Worm (Caenorhabditis elegans) whole organism, L4 larva: ENCODE results near the gene dct-6.
A peak's percentile ranks its signal among the peaks of the same experiment; 100 is the strongest.

Experiments
- F26F4.8 ChIP-seq: fragments of 200-800 bp; sonication (Bioruptor generic); conservative IDR thresholded peaks from 2 replicates; pipeline ENCODE4 v1.3.6; 2022; ENCODE audit warnings: missing genetic modification characterization, missing compliant biosample characterization
- F37D6.2 ChIP-seq: sonication (generic microtip); optimal IDR thresholded peaks from 2 replicates; lab custom pipeline; 2016; ENCODE audit warnings: mild to moderate bottlenecking, missing genetic modification characterization, missing compliant biosample characterization
- ZK546.5 ChIP-seq, 2 experiments: sonication (generic microtip); optimal IDR thresholded peaks; 2 replicates each; lab custom pipeline; 2017; ENCODE audit warnings: missing biosample characterization in 2 of 2, missing genetic modification characterization in 2 of 2
- aha-1 ChIP-seq: fragments of 150-350 bp; peaks from one replicate; lab custom pipeline; 2014; ENCODE audit warnings: missing biosample characterization, missing genetic modification characterization
- ceh-82 ChIP-seq: sonication (generic microtip); optimal IDR thresholded peaks from 2 replicates; lab custom pipeline; 2017; ENCODE audit warnings: missing biosample characterization, missing genetic modification characterization
- ctbp-1 ChIP-seq: fragments of 200-800 bp; sonication (Bioruptor generic); IDR thresholded peaks from 2 replicates; pipeline ENCODE4 v1.3.6; 2022; ENCODE audit warnings: missing genetic modification reagents, missing genetic modification characterization, missing compliant biosample characterization
- daf-12 ChIP-seq: fragments of 150-350 bp; optimal IDR thresholded peaks from 2 replicates; lab custom pipeline; 2014; ENCODE audit warnings: missing biosample characterization, missing genetic modification reagents, missing genetic modification characterization
- daf-16 ChIP-seq, 3 experiments: sonication (generic microtip); optimal IDR thresholded peaks; 2 replicates each; lab custom pipeline; 2016 to 2017; ENCODE audit warnings: missing genetic modification characterization in 3 of 3, missing genetic modification reagents in 3 of 3, mild to moderate bottlenecking in 2 of 3, missing compliant biosample characterization in 2 of 3, missing biosample characterization in 1 of 3, moderate library complexity in 1 of 3
- dmd-8 ChIP-seq: fragments of 200-800 bp; sonication (Bioruptor generic); IDR thresholded peaks from 2 replicates; pipeline ENCODE4 v1.3.6; 2022; ENCODE audit warnings: missing genetic modification characterization, missing compliant biosample characterization
- dpl-1 ChIP-seq: fragments of 150-350 bp; optimal IDR thresholded peaks from 2 replicates; lab custom pipeline; 2014; ENCODE audit warnings: missing biosample characterization, missing genetic modification reagents, missing genetic modification characterization
- fkh-10 ChIP-seq: fragments of 150-350 bp; optimal IDR thresholded peaks from 2 replicates; lab custom pipeline; 2014; ENCODE audit warnings: missing biosample characterization, missing genetic modification reagents, missing genetic modification characterization
- hlh-11 ChIP-seq: fragments of 200-800 bp; sonication (Bioruptor generic); optimal IDR thresholded peaks from 2 replicates; lab custom pipeline; 2018; ENCODE audit warnings: mild to moderate bottlenecking, missing genetic modification characterization, missing compliant biosample characterization
- hlh-30 ChIP-seq: sonication (generic microtip); optimal IDR thresholded peaks from 2 replicates; lab custom pipeline; 2017; ENCODE audit warnings: antibody characterized with exemption, mild to moderate bottlenecking, missing genetic modification characterization, missing compliant biosample characterization; ENCODE audit not compliant: insufficient read depth
- hmg-1.1 ChIP-seq: fragments of 200-800 bp; sonication (Bioruptor generic); IDR thresholded peaks from 2 replicates; pipeline ENCODE4 v1.3.6; 2022; ENCODE audit warnings: missing genetic modification reagents, missing genetic modification characterization, missing compliant biosample characterization
- lin-29 ChIP-seq: fragments of 200-800 bp; sonication (Bioruptor generic); IDR thresholded peaks from 2 replicates; pipeline ENCODE4 v1.3.6; 2022; ENCODE audit warnings: missing genetic modification reagents, missing genetic modification characterization, missing compliant biosample characterization
- lin-39 ChIP-seq: fragments of 150-350 bp; optimal IDR thresholded peaks from 2 replicates; lab custom pipeline; 2014; ENCODE audit warnings: missing biosample characterization, missing genetic modification reagents, missing genetic modification characterization
- lsy-2 ChIP-seq, 2 experiments: fragments of 150-350 bp in 1 of 2; sonication (generic microtip) in 1 of 2; optimal IDR thresholded peaks; 2 replicates each; lab custom pipeline; 2014 to 2017; ENCODE audit warnings: missing biosample characterization in 2 of 2, missing genetic modification characterization in 2 of 2
- mdl-1 ChIP-seq, 2 experiments: fragments of 150-350 bp in 1 of 2; sonication (generic microtip) in 1 of 2; optimal IDR thresholded peaks; 2 replicates each; lab custom pipeline; 2014 to 2017; ENCODE audit warnings: missing biosample characterization in 2 of 2, missing genetic modification characterization in 2 of 2
- mdt-29 ChIP-seq: fragments of 200-800 bp; sonication (Bioruptor generic); IDR thresholded peaks from 2 replicates; pipeline ENCODE4 v1.3.6; 2022; ENCODE audit warnings: missing genetic modification reagents, missing genetic modification characterization, missing compliant biosample characterization
- mep-1 ChIP-seq: fragments of 150-350 bp; sonication (generic microtip); optimal IDR thresholded peaks from 3 replicates; lab custom pipeline; 2014; ENCODE audit warnings: missing biosample characterization, missing genetic modification characterization
- nhr-77 ChIP-seq: fragments of 150-350 bp; optimal IDR thresholded peaks from 2 replicates; lab custom pipeline; 2014; ENCODE audit warnings: missing biosample characterization, missing genetic modification characterization
- rbr-2 ChIP-seq: sonication (generic microtip); optimal IDR thresholded peaks from 2 replicates; lab custom pipeline; 2016; ENCODE audit warnings: missing genotype, missing genetic modification characterization, missing compliant biosample characterization
- set-16 ChIP-seq: fragments of 200-800 bp; sonication (Bioruptor generic); IDR thresholded peaks from 2 replicates; pipeline ENCODE4 v1.3.6; 2022; ENCODE audit warnings: missing genetic modification reagents, missing genetic modification characterization, missing compliant biosample characterization
- snpc-1.2 ChIP-seq: fragments of 200-800 bp; sonication (Bioruptor generic); IDR thresholded peaks from 2 replicates; pipeline ENCODE4 v1.3.6; 2022; ENCODE audit warnings: missing genetic modification reagents, missing genetic modification characterization, missing compliant biosample characterization
- spr-1 ChIP-seq: sonication (generic microtip); optimal IDR thresholded peaks from 2 replicates; lab custom pipeline; 2016; ENCODE audit warnings: mild to moderate bottlenecking, missing genetic modification characterization, missing compliant biosample characterization
- unc-39 ChIP-seq: sonication (generic microtip); optimal IDR thresholded peaks from 2 replicates; lab custom pipeline; 2017; ENCODE audit warnings: missing biosample characterization, missing genetic modification characterization
- unc-62 ChIP-seq, 3 experiments: fragments of 150-350 bp in 1 of 3; sonication (generic microtip); optimal IDR thresholded peaks in 2 of 3; peaks in 1 of 3; 1 replicate in 1 of 3; 2 replicates in 2 of 3; lab custom pipeline; 2014 to 2017; ENCODE audit warnings: missing biosample characterization in 3 of 3, missing genetic modification characterization in 3 of 3, missing genetic modification reagents in 3 of 3, missing genotype in 1 of 3
- zag-1 ChIP-seq: fragments of 150-350 bp; optimal IDR thresholded peaks from 2 replicates; lab custom pipeline; 2014; ENCODE audit warnings: missing biosample characterization, missing genetic modification characterization
- zip-11 ChIP-seq: fragments of 200-800 bp; sonication (Bioruptor generic); IDR thresholded peaks from 2 replicates; pipeline ENCODE4 v1.3.6; 2022; ENCODE audit warnings: missing genetic modification characterization, missing compliant biosample characterization
- zip-2 ChIP-seq: fragments of 150-350 bp; optimal IDR thresholded peaks from 2 replicates; lab custom pipeline; 2014; ENCODE audit warnings: missing biosample characterization, missing genetic modification characterization
- ztf-11 ChIP-seq: fragments of 150-350 bp; optimal IDR thresholded peaks from 2 replicates; lab custom pipeline; 2014; ENCODE audit warnings: missing biosample characterization, missing genetic modification characterization

Gene dct-6

ce11 chrIII:5992913-5993312 is 26.7 kb downstream of the dct-6 start, which contains the start of gene T04C9.1:
Gene T04C9.1, plus strand, starts transcription at chrIII:5993213.
- TF ChIP-seq lin-39 (tag; lab: Kevin White, UChicago) (no peak), ztf-11 (tag; lab: Kevin White, UChicago) (no peak), dpl-1 (GFP tag; lab: Kevin White, UChicago) (no peak), ceh-82 (tag; lab: Kevin White, UChicago) (no peak), unc-62 (GFP tag; optimal IDR thresholded peaks at IDR 0.05 in 1 of 2; lab: Kevin White, UChicago) (no peak), unc-62 (tag; optimal IDR thresholded peaks at IDR 0.05; lab: Kevin White, UChicago) (no peak), daf-12 (tag; lab: Kevin White, UChicago) (no peak)
- TF ChIP-seq, all 104 proteins: peak for 0

ce11 chrIII:5998640-5999039 is 32.4 kb downstream of the dct-6 start:
- 0 out of 2 replicates have a peak, but pooled peaks have one; percentile 8 for TF ChIP-seq ctbp-1 (GFP tag; lab: Robert Waterston, UW)
- TF ChIP-seq dmd-8 (GFP tag; lab: Robert Waterston, UW) = no peak
- peak; percentile 30 for TF ChIP-seq hlh-30 (tag; lab: Kevin White, UChicago)
- TF ChIP-seq F26F4.8 (GFP tag; lab: Robert Waterston, UW) = no peak
- TF ChIP-seq set-16 (GFP tag; lab: Robert Waterston, UW) = 0 out of 2 replicates have a peak, but pooled peaks have one; percentile 31
- TF ChIP-seq nhr-77 (tag; lab: Kevin White, UChicago) = no peak
- no peak for TF ChIP-seq fkh-10 (GFP tag; lab: Kevin White, UChicago)
- no peak for TF ChIP-seq zip-2
- TF ChIP-seq daf-16 (GFP tag; optimal IDR thresholded peaks at IDR 0.05; lab: Kevin White, UChicago) = no peak
- no peak for TF ChIP-seq daf-16 (tag; optimal IDR thresholded peaks at IDR 0.05; lab: Kevin White, UChicago)

- TF ChIP-seq aha-1 (tag; lab: Kevin White, UChicago) = peak; percentile 99
- TF ChIP-seq unc-39 (tag; lab: Kevin White, UChicago) = peak; percentile 33
- peak; percentile 54 for TF ChIP-seq mep-1 (tag; lab: Kevin White, UChicago)
- peak in 1 of 2 experiments; percentile 34 for TF ChIP-seq mdl-1 (tag; optimal IDR thresholded peaks at IDR 0.05; lab: Kevin White, UChicago)
- peak in 1 of 2 experiments; percentile 38 for TF ChIP-seq unc-62 (GFP tag; optimal IDR thresholded peaks at IDR 0.05 in 1 of 2; lab: Kevin White, UChicago)
- no peak for TF ChIP-seq unc-62 (tag; optimal IDR thresholded peaks at IDR 0.05; lab: Kevin White, UChicago)
- no peak for TF ChIP-seq snpc-1.2 (GFP tag; lab: Robert Waterston, UW)
- peak in 1 of 2 experiments; percentile 46 for TF ChIP-seq lsy-2 (tag; optimal IDR thresholded peaks at IDR 0.05; lab: Kevin White, UChicago)
- TF ChIP-seq mdt-29 (GFP tag; lab: Robert Waterston, UW) = no peak
- TF ChIP-seq ctbp-1 (GFP tag; lab: Robert Waterston, UW) = peak; percentile 70; the same call in 1 of the 2 replicates
- TF ChIP-seq F26F4.8 (GFP tag; lab: Robert Waterston, UW) = no peak
- no peak for TF ChIP-seq zag-1 (tag; lab: Kevin White, UChicago)
- peak; percentile 2 for TF ChIP-seq F37D6.2
- no peak for TF ChIP-seq lin-29
- TF ChIP-seq hlh-30 (tag; lab: Kevin White, UChicago) = peak; percentile 46
- TF ChIP-seq hlh-11 = peak; percentile 7
- peak; percentile 31; the same call in 1 of the 2 replicates for TF ChIP-seq hmg-1.1 (GFP tag; lab: Robert Waterston, UW)
- TF ChIP-seq rbr-2 (tag; lab: Kevin White, UChicago) = peak; percentile 11
- no peak for TF ChIP-seq ZK546.5 (tag; optimal IDR thresholded peaks at IDR 0.05; lab: Kevin White, UChicago)
- TF ChIP-seq daf-16 (GFP tag; optimal IDR thresholded peaks at IDR 0.05; lab: Kevin White, UChicago) = no peak
- no peak for TF ChIP-seq daf-16 (tag; optimal IDR thresholded peaks at IDR 0.05; lab: Kevin White, UChicago)
- TF ChIP-seq zip-11 (GFP tag; lab: Robert Waterston, UW) = no peak
Observed at ce11 chrIII:5999629-6000028, 33.4 kb downstream of the dct-6 start.

ce11 chrIII:6002024-6002423 is 35.8 kb downstream of the dct-6 start:
- peak in 1 of 2 experiments; percentile 39 for TF ChIP-seq unc-62 (GFP tag; optimal IDR thresholded peaks at IDR 0.05 in 1 of 2; lab: Kevin White, UChicago)
- no peak for TF ChIP-seq unc-62 (tag; optimal IDR thresholded peaks at IDR 0.05; lab: Kevin White, UChicago)
- TF ChIP-seq spr-1 (tag; lab: Kevin White, UChicago) = no peak
- peak; percentile 96 for TF ChIP-seq aha-1 (tag; lab: Kevin White, UChicago)
- TF ChIP-seq, all 104 proteins: peak for 2
